Fruit fly (Drosophila melanogaster) whole organism, embryonic: ENCODE results near the gene CG7945.
A peak's percentile ranks its signal among the peaks of the same experiment; 100 is the strongest.

Source experiments
- BEAF-32 ChIP-seq: fragments of 200-800 bp; sonication (Bioruptor generic); optimal IDR thresholded peaks from 3 replicates; lab custom pipeline; 2017; ENCODE audit warnings: missing biosample characterization, missing genetic modification characterization, mild to moderate bottlenecking, moderate library complexity, missing genetic modification reagents
- C15 ChIP-seq: fragments of 200-800 bp; sonication (Bioruptor generic); IDR thresholded peaks from 3 replicates; pipeline ENCODE4 v1.3.6; 2022; ENCODE audit warnings: missing biosample characterization, missing genetic modification characterization
- CG10321 ChIP-seq: fragments of 200-800 bp; sonication (Bioruptor generic); IDR thresholded peaks from 2 replicates; pipeline ENCODE4 v1.3.6; 2022; ENCODE audit warnings: missing biosample characterization, missing genetic modification characterization
- CG11085 ChIP-seq: fragments of 200-800 bp; sonication (Bioruptor generic); IDR thresholded peaks from 2 replicates; pipeline ENCODE4 v1.3.6; 2022; ENCODE audit warnings: missing biosample characterization, missing genetic modification characterization
- CG12299 ChIP-seq: fragments of 200-800 bp; sonication (Bioruptor generic); optimal IDR thresholded peaks from 2 replicates; lab custom pipeline; 2018; ENCODE audit warnings: missing biosample characterization, mild to moderate bottlenecking, missing genetic modification characterization
- CG13894 ChIP-seq: fragments of 200-800 bp; sonication (Bioruptor generic); optimal IDR thresholded peaks from 3 replicates; lab custom pipeline; 2018; ENCODE audit warnings: missing biosample characterization, mild to moderate bottlenecking, missing genetic modification characterization, moderate library complexity
- CG15479 ChIP-seq: fragments of 200-800 bp; sonication (Bioruptor generic); optimal IDR thresholded peaks from 3 replicates; lab custom pipeline; 2019; ENCODE audit warnings: missing biosample characterization, mild to moderate bottlenecking, missing genetic modification characterization, moderate library complexity
- CG15601 ChIP-seq: fragments of 200-800 bp; sonication (Bioruptor generic); optimal IDR thresholded peaks from 3 replicates; lab custom pipeline; 2019; ENCODE audit warnings: missing biosample characterization, mild to moderate bottlenecking, missing genetic modification characterization, moderate library complexity
- CG15696 ChIP-seq: fragments of 200-800 bp; sonication (Bioruptor generic); optimal IDR thresholded peaks from 2 replicates; lab custom pipeline; 2019; ENCODE audit warnings: missing biosample characterization, mild to moderate bottlenecking, missing genetic modification characterization, moderate library complexity
- CG16813 ChIP-seq: fragments of 200-800 bp; sonication (Bioruptor generic); IDR thresholded peaks from 3 replicates; pipeline ENCODE4 v1.3.6; 2022; ENCODE audit warnings: missing biosample characterization, missing genetic modification characterization; ENCODE audit not compliant: partially characterized antibody
- CG16863 ChIP-seq: fragments of 200-800 bp; sonication (Bioruptor generic); optimal IDR thresholded peaks from 3 replicates; lab custom pipeline; 2016; ENCODE audit warnings: missing biosample characterization, missing genetic modification characterization
- CG17829 ChIP-seq: fragments of 200-800 bp; optimal IDR thresholded peaks from 2 replicates; lab custom pipeline; 2019; ENCODE audit warnings: missing biosample characterization, mild to moderate bottlenecking, missing genetic modification characterization, moderate library complexity
- CG18011 ChIP-seq: fragments of 200-800 bp; sonication (Bioruptor generic); optimal IDR thresholded peaks from 2 replicates; lab custom pipeline; 2017; ENCODE audit warnings: missing biosample characterization, missing genetic modification characterization, mild to moderate bottlenecking, moderate library complexity, missing genotype
- CG2199 ChIP-seq: fragments of 200-800 bp; sonication (Bioruptor generic); IDR thresholded peaks from 3 replicates; pipeline ENCODE4 v1.3.6; 2022; ENCODE audit warnings: missing biosample characterization, missing genetic modification characterization
- CG3163 ChIP-seq: fragments of 200-800 bp; sonication (Bioruptor generic); optimal IDR thresholded peaks from 3 replicates; lab custom pipeline; 2016; ENCODE audit warnings: missing biosample characterization, missing genetic modification characterization
- CG34224 ChIP-seq: fragments of 200-800 bp; sonication (Bioruptor generic); IDR thresholded peaks from 3 replicates; pipeline ENCODE4 v1.3.6; 2022; ENCODE audit warnings: missing biosample characterization, missing genetic modification characterization; ENCODE audit not compliant: partially characterized antibody
- CG6254 ChIP-seq: fragments of 200-800 bp; sonication (Bioruptor generic); optimal IDR thresholded peaks from 3 replicates; lab custom pipeline; 2017; ENCODE audit warnings: mild to moderate bottlenecking, missing biosample characterization, missing genetic modification reagents, missing genetic modification characterization
- CG9797 ChIP-seq: fragments of 200-800 bp; sonication (Bioruptor generic); optimal IDR thresholded peaks from 3 replicates; lab custom pipeline; 2018; ENCODE audit warnings: missing biosample characterization, mild to moderate bottlenecking, missing genetic modification characterization
- Dll ChIP-seq: fragments of 200-800 bp; sonication (Bioruptor generic); IDR thresholded peaks from 4 replicates; pipeline ENCODE4 v1.3.6; 2022; ENCODE audit warnings: missing biosample characterization, missing genetic modification characterization; ENCODE audit not compliant: partially characterized antibody
- Dp ChIP-seq: fragments of 200-800 bp; sonication (Bioruptor generic); optimal IDR thresholded peaks from 2 replicates; lab custom pipeline; 2018; ENCODE audit warnings: missing biosample characterization, mild to moderate bottlenecking, missing genetic modification characterization, moderate library complexity
- HLH3B ChIP-seq: fragments of 200-800 bp; sonication (Bioruptor generic); IDR thresholded peaks from 2 replicates; pipeline ENCODE4 v1.3.6; 2022; ENCODE audit warnings: missing biosample characterization, missing genetic modification characterization
- Hr78 ChIP-seq, 2 experiments: fragments of 200-800 bp in 1 of 2; fragments of >200 bp in 1 of 2; sonication (Bioruptor generic) in 1 of 2; optimal IDR thresholded peaks; 2 replicates each; lab custom pipeline; 2017 to 2019; ENCODE audit warnings: missing biosample characterization in 2 of 2, missing genetic modification characterization in 2 of 2, mild to moderate bottlenecking in 1 of 2, moderate library complexity in 1 of 2
- Jarid2 ChIP-seq: fragments of 200-800 bp; sonication (Bioruptor generic); optimal IDR thresholded peaks from 3 replicates; lab custom pipeline; 2017; ENCODE audit warnings: mild to moderate bottlenecking, missing biosample characterization, missing genetic modification reagents, missing genetic modification characterization
- Kr ChIP-seq: fragments of 200-800 bp; sonication (Bioruptor generic); optimal IDR thresholded peaks from 2 replicates; lab custom pipeline; 2017; ENCODE audit warnings: missing biosample characterization, mild to moderate bottlenecking, missing genetic modification characterization
- Med ChIP-seq: fragments of 200-800 bp; sonication (Bioruptor generic); peaks from one replicate; lab custom pipeline; 2016; ENCODE audit warnings: missing biosample characterization, missing genetic modification characterization, mild to moderate bottlenecking, inconsistent platforms, moderate library complexity
- Pdp1 ChIP-seq, 2 experiments: fragments of 200-800 bp; sonication (Bioruptor generic); optimal IDR thresholded peaks; 3 replicates each; lab custom pipeline; 2016; ENCODE audit warnings: missing biosample characterization in 2 of 2, missing genetic modification characterization in 2 of 2, mild to moderate bottlenecking in 1 of 2, moderate library complexity in 1 of 2
- ase ChIP-seq: fragments of 200-800 bp; sonication (Bioruptor generic); IDR thresholded peaks from 3 replicates; pipeline ENCODE4 v1.3.6; 2022; ENCODE audit warnings: missing biosample characterization, missing genetic modification characterization
- bbx ChIP-seq: fragments of 200-800 bp; sonication (Bioruptor generic); IDR thresholded peaks from 2 replicates; pipeline ENCODE4 v1.3.6; 2022; ENCODE audit warnings: missing biosample characterization, missing genetic modification characterization; ENCODE audit not compliant: partially characterized antibody
- bsh ChIP-seq, 2 experiments: fragments of 200-800 bp; sonication (Bioruptor generic); optimal IDR thresholded peaks; 2 replicates each; lab custom pipeline; 2017 to 2018; ENCODE audit warnings: mild to moderate bottlenecking in 2 of 2, missing biosample characterization in 2 of 2, missing genetic modification characterization in 2 of 2, moderate library complexity in 1 of 2
- cas ChIP-seq: fragments of 200-800 bp; sonication (Bioruptor generic); IDR thresholded peaks from 2 replicates; pipeline ENCODE4 v1.3.6; 2022; ENCODE audit warnings: missing biosample characterization, missing genetic modification characterization
- crp ChIP-seq, 2 experiments: fragments of 200-800 bp; sonication (Bioruptor generic); optimal IDR thresholded peaks; 2 replicates in 1 of 2; 3 replicates in 1 of 2; lab custom pipeline; 2017; ENCODE audit warnings: missing biosample characterization in 2 of 2, missing genetic modification characterization in 2 of 2, mild to moderate bottlenecking in 1 of 2, moderate library complexity in 1 of 2
- eyg ChIP-seq: fragments of 200-800 bp; sonication (Bioruptor generic); optimal IDR thresholded peaks from 3 replicates; lab custom pipeline; 2016; ENCODE audit warnings: missing biosample characterization, missing genetic modification characterization
- gro ChIP-seq: fragments of 200-800 bp; sonication (Bioruptor generic); optimal IDR thresholded peaks from 2 replicates; lab custom pipeline; 2016; ENCODE audit warnings: missing biosample characterization, missing genetic modification characterization
- ken ChIP-seq: fragments of 200-800 bp; sonication (Bioruptor generic); IDR thresholded peaks from 3 replicates; pipeline ENCODE4 v1.3.6; 2022; ENCODE audit warnings: missing biosample characterization, missing genetic modification characterization
- knrl ChIP-seq: fragments of 200-800 bp; sonication (Bioruptor generic); IDR thresholded peaks from 3 replicates; pipeline ENCODE4 v1.3.6; 2022; ENCODE audit warnings: missing biosample characterization, missing genetic modification characterization; ENCODE audit not compliant: partially characterized antibody
- nau ChIP-seq: fragments of 200-800 bp; sonication (Bioruptor generic); optimal IDR thresholded peaks from 3 replicates; lab custom pipeline; 2017; ENCODE audit warnings: missing biosample characterization, mild to moderate bottlenecking, missing genetic modification characterization, missing genetic modification reagents
- nmo ChIP-seq: fragments of 200-800 bp; sonication (Bioruptor generic); optimal IDR thresholded peaks from 2 replicates; lab custom pipeline; 2018; ENCODE audit warnings: missing biosample characterization, mild to moderate bottlenecking, missing genetic modification characterization, moderate library complexity
- odd ChIP-seq: fragments of 200-800 bp; sonication (Bioruptor generic); optimal IDR thresholded peaks from 2 replicates; lab custom pipeline; 2017; ENCODE audit warnings: missing biosample characterization, mild to moderate bottlenecking, missing genetic modification characterization
- phol ChIP-seq: fragments of 200-800 bp; sonication (Bioruptor generic); optimal IDR thresholded peaks from 3 replicates; lab custom pipeline; 2018; ENCODE audit warnings: missing biosample characterization, mild to moderate bottlenecking, missing genetic modification characterization, moderate library complexity
- pzg ChIP-seq: fragments of 200-800 bp; sonication (Bioruptor generic); optimal IDR thresholded peaks from 3 replicates; lab custom pipeline; 2018; ENCODE audit warnings: missing biosample characterization, mild to moderate bottlenecking, missing genetic modification characterization, moderate library complexity
- schlank ChIP-seq: fragments of 200-800 bp; sonication (Bioruptor generic); optimal IDR thresholded peaks from 2 replicates; lab custom pipeline; 2018; ENCODE audit warnings: missing biosample characterization, mild to moderate bottlenecking, missing genetic modification characterization
- sisA ChIP-seq: fragments of 200-800 bp; sonication (Bioruptor generic); IDR thresholded peaks from 2 replicates; pipeline ENCODE4 v1.3.6; 2022; ENCODE audit warnings: missing biosample characterization, missing genetic modification characterization
- ssp ChIP-seq: fragments of 200-800 bp; sonication (Bioruptor generic); IDR thresholded peaks from 2 replicates; pipeline ENCODE4 v1.3.6; 2022; ENCODE audit warnings: missing biosample characterization, missing genetic modification characterization
- stwl ChIP-seq: fragments of 200-800 bp; sonication (Bioruptor generic); optimal IDR thresholded peaks from 3 replicates; lab custom pipeline; 2018; ENCODE audit warnings: missing biosample characterization, mild to moderate bottlenecking, missing genetic modification characterization, moderate library complexity
- tna ChIP-seq: fragments of 200-800 bp; sonication (Bioruptor generic); IDR thresholded peaks from 2 replicates; pipeline ENCODE4 v1.3.6; 2022; ENCODE audit warnings: missing biosample characterization, missing genetic modification characterization; ENCODE audit not compliant: partially characterized antibody
- unc-4 ChIP-seq: fragments of 200-800 bp; sonication (Bioruptor generic); IDR thresholded peaks from 2 replicates; pipeline ENCODE4 v1.3.6; 2022; ENCODE audit warnings: missing biosample characterization, missing genetic modification characterization; ENCODE audit not compliant: partially characterized antibody
- wdn ChIP-seq: fragments of 200-800 bp; sonication (Bioruptor generic); IDR thresholded peaks from 2 replicates; pipeline ENCODE4 v1.3.6; 2022; ENCODE audit warnings: missing biosample characterization, missing genetic modification characterization
- zf30C ChIP-seq: fragments of 200-800 bp; sonication (Bioruptor generic); optimal IDR thresholded peaks from 3 replicates; lab custom pipeline; 2018; ENCODE audit warnings: missing biosample characterization, mild to moderate bottlenecking, missing genetic modification characterization

The CG7945 gene

DNA sequence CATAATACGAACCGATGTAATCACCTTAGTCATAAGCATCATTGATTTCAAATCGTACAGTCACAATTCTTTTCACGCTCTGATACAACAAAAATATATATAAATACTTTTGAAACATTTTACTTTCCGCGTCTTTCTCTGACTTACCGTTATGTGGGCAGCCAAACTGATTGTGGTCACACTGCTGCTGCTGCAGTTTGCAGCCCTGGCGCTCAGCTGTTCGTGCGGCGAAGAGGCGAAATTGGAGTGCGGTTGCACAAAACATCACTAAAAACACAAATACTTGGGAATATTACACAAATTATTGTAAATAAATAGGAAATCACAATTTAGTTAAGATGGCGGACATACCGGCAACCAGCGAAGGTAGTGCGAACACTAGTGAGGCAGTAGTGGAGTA lies 14.5 kb downstream of the CG7945 start, which contains the start of the genes gdl and gdl-ORF39 (continued):
- peak; percentile 32; the same call in 1 of the 2 replicates for TF ChIP-seq unc-4 (GFP tag; lab: Robert Waterston, UW)
- TF ChIP-seq CG9797 (GFP tag; lab: Kevin White, UChicago): peak; percentile 44
- TF ChIP-seq BEAF-32 (GFP tag; lab: Kevin White, UChicago): peak; percentile 45
- peak; percentile 11 for TF ChIP-seq phol (tag; lab: Kevin White, UChicago)
- no peak for TF ChIP-seq gro (GFP tag; lab: Kevin White, UChicago)
- TF ChIP-seq CG6254 (GFP tag; lab: Kevin White, UChicago): no peak
- no peak for TF ChIP-seq wdn
- TF ChIP-seq zf30C (GFP tag; lab: Kevin White, UChicago): no peak
- peak; percentile 44; the same call in 2 of the 3 replicates for TF ChIP-seq CG34224 (GFP tag; lab: Robert Waterston, UW)
- TF ChIP-seq CG12299 (tag; lab: Kevin White, UChicago): no peak
- no peak for TF ChIP-seq CG3163
- no peak for TF ChIP-seq CG18011
- TF ChIP-seq odd (GFP tag; lab: Kevin White, UChicago): no peak
- peak; percentile 6 for TF ChIP-seq CG15601 (tag; lab: Kevin White, UChicago)
- no peak for TF ChIP-seq sisA (GFP tag; lab: Robert Waterston, UW)
- 0 out of 3 replicates have a peak, but pooled peaks have one; percentile 23 for TF ChIP-seq CG2199 (GFP tag; lab: Robert Waterston, UW)
- TF ChIP-seq stwl (tag; lab: Kevin White, UChicago): peak; percentile 71
- TF ChIP-seq CG11085 (GFP tag; lab: Robert Waterston, UW): no peak
- TF ChIP-seq HLH3B: no peak
- 0 out of 4 replicates have a peak, but pooled peaks have one; percentile 31 for TF ChIP-seq Dll
- peak; percentile 32 for TF ChIP-seq CG17829 (tag; lab: Kevin White, UChicago)
- no peak for TF ChIP-seq Kr (GFP tag; lab: Kevin White, UChicago)
- peak in 1 of 2 experiments; percentile 63 for TF ChIP-seq Pdp1 (GFP tag; optimal IDR thresholded peaks at IDR 0.05; lab: Kevin White, UChicago)
- no peak for TF ChIP-seq eyg
- TF ChIP-seq ase (GFP tag; lab: Robert Waterston, UW): no peak
- peak; percentile 61 for TF ChIP-seq Med (GFP tag; lab: Kevin White, UChicago)
- peak; percentile 38 for TF ChIP-seq CG15479 (GFP tag; lab: Kevin White, UChicago)
- TF ChIP-seq CG16813 (GFP tag; lab: Robert Waterston, UW): 0 out of 3 replicates have a peak, but pooled peaks have one; percentile 20
- no peak for TF ChIP-seq Hr78 (GFP tag; optimal IDR thresholded peaks at IDR 0.05; lab: Kevin White, UChicago)
- TF ChIP-seq cas (GFP tag; lab: Robert Waterston, UW): no peak
- TF ChIP-seq CG16863: no peak
- no peak for TF ChIP-seq ken
- TF ChIP-seq ssp (GFP tag; lab: Robert Waterston, UW): no peak
- TF ChIP-seq C15: no peak
- no peak for TF ChIP-seq schlank (tag; lab: Kevin White, UChicago)
- TF ChIP-seq CG15696 (tag; lab: Kevin White, UChicago): no peak
- no peak for TF ChIP-seq knrl
- TF ChIP-seq Dp (GFP tag; lab: Kevin White, UChicago): peak; percentile 96
- no peak for TF ChIP-seq CG10321 (GFP tag; lab: Robert Waterston, UW)
- TF ChIP-seq crp (GFP tag; optimal IDR thresholded peaks at IDR 0.05; lab: Kevin White, UChicago): peak; percentile 83 to 98
- peak; percentile 43; the same call in 1 of the 2 replicates for TF ChIP-seq bbx (GFP tag; lab: Robert Waterston, UW)
- TF ChIP-seq pzg (GFP tag; lab: Kevin White, UChicago): peak; percentile 86
- TF ChIP-seq CG13894 (tag; lab: Kevin White, UChicago): no peak
- TF ChIP-seq Jarid2 (GFP tag; lab: Kevin White, UChicago): no peak
- TF ChIP-seq tna (GFP tag; lab: Robert Waterston, UW): no peak
- TF ChIP-seq nau (GFP tag; lab: Kevin White, UChicago): no peak
- no peak for TF ChIP-seq bsh (GFP tag; optimal IDR thresholded peaks at IDR 0.05; lab: Kevin White, UChicago)
- peak; percentile 13 for TF ChIP-seq nmo (GFP tag; lab: Kevin White, UChicago)
